Fruit fly (Drosophila melanogaster) whole organism, embryonic: ENCODE results near the gene CG34181.

ENCODE experiments used
- Atf3 ChIP-seq: fragments of 200-800 bp; sonication (Bioruptor generic); optimal IDR thresholded peaks from 3 replicates; lab custom pipeline; 2016; ENCODE audit warnings: missing biosample characterization, missing genetic modification characterization
- CG13424 ChIP-seq: fragments of 200-800 bp; sonication (Bioruptor generic); optimal IDR thresholded peaks from 2 replicates; lab custom pipeline; 2019; ENCODE audit warnings: missing biosample characterization, mild to moderate bottlenecking, missing genetic modification characterization, moderate library complexity
- CG14014 ChIP-seq: fragments of 200-800 bp; sonication (Bioruptor generic); IDR thresholded peaks from 2 replicates; pipeline ENCODE4 v1.3.6; 2022; ENCODE audit warnings: missing biosample characterization, missing genetic modification characterization
- CG17359 ChIP-seq: fragments of 200-800 bp; sonication (Bioruptor generic); optimal IDR thresholded peaks from 3 replicates; lab custom pipeline; 2018; ENCODE audit warnings: missing biosample characterization, mild to moderate bottlenecking, missing genetic modification characterization, moderate library complexity
- CG2129 ChIP-seq: fragments of 200-800 bp; sonication (Bioruptor generic); IDR thresholded peaks from 2 replicates; pipeline ENCODE4 v1.3.6; 2022; ENCODE audit warnings: missing biosample characterization, missing genetic modification characterization; ENCODE audit not compliant: partially characterized antibody
- CG31441 ChIP-seq: fragments of 200-800 bp; sonication (Bioruptor generic); IDR thresholded peaks from 2 replicates; pipeline ENCODE4 v1.3.6; 2022; ENCODE audit warnings: missing biosample characterization, missing genetic modification characterization
- CG3995 ChIP-seq: fragments of 200-800 bp; sonication (Bioruptor generic); optimal IDR thresholded peaks from 3 replicates; lab custom pipeline; 2016; ENCODE audit warnings: missing biosample characterization, missing genetic modification characterization
- CG4617 ChIP-seq: fragments of 200-800 bp; sonication (Bioruptor generic); optimal IDR thresholded peaks from 3 replicates; lab custom pipeline; 2016; ENCODE audit warnings: missing biosample characterization, missing genetic modification characterization, borderline replicate concordance
- CG6813 ChIP-seq: fragments of 200-800 bp; sonication (Bioruptor generic); optimal IDR thresholded peaks from 2 replicates; lab custom pipeline; 2017; ENCODE audit warnings: missing biosample characterization, missing genetic modification characterization, mild to moderate bottlenecking, moderate library complexity, missing genetic modification reagents
- CG7987 ChIP-seq: fragments of 200-800 bp; sonication (Bioruptor generic); optimal IDR thresholded peaks from 2 replicates; lab custom pipeline; 2018; ENCODE audit warnings: missing biosample characterization, mild to moderate bottlenecking, missing genetic modification characterization, moderate library complexity
- CG8089 ChIP-seq: fragments of 200-800 bp; sonication (Bioruptor generic); optimal IDR thresholded peaks from 3 replicates; lab custom pipeline; 2016; ENCODE audit warnings: missing biosample characterization, missing genetic modification characterization
- CG8281 ChIP-seq: fragments of 200-800 bp; sonication (Bioruptor generic); optimal IDR thresholded peaks from 2 replicates; lab custom pipeline; 2018; ENCODE audit warnings: missing biosample characterization, mild to moderate bottlenecking, missing genetic modification characterization, moderate library complexity
- CG8290 ChIP-seq, 3 experiments: fragments of 200-800 bp; sonication (Bioruptor generic); optimal IDR thresholded peaks; 2 replicates each; lab custom pipeline; 2016 to 2019; ENCODE audit warnings: missing biosample characterization in 3 of 3, missing genetic modification characterization in 3 of 3, mild to moderate bottlenecking in 2 of 3, moderate library complexity in 1 of 3
- CG9437 ChIP-seq: fragments of 200-800 bp; sonication (Bioruptor generic); optimal IDR thresholded peaks from 2 replicates; lab custom pipeline; 2018; ENCODE audit warnings: missing biosample characterization, mild to moderate bottlenecking, missing genetic modification characterization
- D ChIP-seq, 2 experiments: fragments of 200-800 bp in 1 of 2; fragments of >200 bp in 1 of 2; sonication (Bioruptor generic) in 1 of 2; optimal IDR thresholded peaks; 2 replicates in 1 of 2; 3 replicates in 1 of 2; lab custom pipeline; 2017; ENCODE audit warnings: mild to moderate bottlenecking in 1 of 2, missing biosample characterization in 1 of 2, missing genetic modification characterization in 1 of 2, missing genetic modification reagents in 1 of 2
- Dip2 ChIP-seq: fragments of 200-800 bp; sonication (Bioruptor generic); IDR thresholded peaks from 2 replicates; pipeline ENCODE4 v1.3.6; 2022; ENCODE audit warnings: missing biosample characterization, missing genetic modification characterization
- Eip74EF ChIP-seq, 2 experiments: fragments of 200-800 bp in 1 of 2; fragments of >200 bp in 1 of 2; sonication (Bioruptor generic) in 1 of 2; optimal IDR thresholded peaks; 2 replicates each; lab custom pipeline; 2017 to 2019; ENCODE audit warnings: missing biosample characterization in 2 of 2, missing genetic modification characterization in 2 of 2, mild to moderate bottlenecking in 1 of 2, moderate library complexity in 1 of 2
- Fer2 ChIP-seq: fragments of 200-800 bp; sonication (Bioruptor generic); optimal IDR thresholded peaks from 2 replicates; lab custom pipeline; 2018; ENCODE audit warnings: missing biosample characterization, mild to moderate bottlenecking, missing genetic modification characterization, moderate library complexity
- Gsc ChIP-seq: fragments of 200-800 bp; sonication (Bioruptor generic); IDR thresholded peaks from 2 replicates; pipeline ENCODE4 v1.3.6; 2022; ENCODE audit warnings: missing biosample characterization, missing genetic modification characterization
- HHEX ChIP-seq: fragments of 200-800 bp; sonication (Bioruptor generic); optimal IDR thresholded peaks from 3 replicates; lab custom pipeline; 2017; ENCODE audit warnings: missing biosample characterization, mild to moderate bottlenecking, missing genetic modification characterization, missing genetic modification reagents
- Opbp ChIP-seq: fragments of 200-800 bp; sonication (Bioruptor generic); IDR thresholded peaks from 3 replicates; pipeline ENCODE4 v1.3.6; 2022; ENCODE audit warnings: missing biosample characterization, missing genetic modification characterization; ENCODE audit not compliant: partially characterized antibody
- Optix ChIP-seq: fragments of 200-800 bp; sonication (Bioruptor generic); IDR thresholded peaks from 3 replicates; pipeline ENCODE4 v1.3.6; 2022; ENCODE audit warnings: missing biosample characterization, missing genetic modification characterization
- ab ChIP-seq: fragments of 200-800 bp; sonication (Bioruptor generic); optimal IDR thresholded peaks from 2 replicates; lab custom pipeline; 2016; ENCODE audit warnings: missing biosample characterization, missing genetic modification characterization
- abd-A ChIP-seq: fragments of 200-800 bp; sonication (Bioruptor generic); optimal IDR thresholded peaks from 3 replicates; lab custom pipeline; 2019; ENCODE audit warnings: missing biosample characterization, mild to moderate bottlenecking, missing genetic modification characterization, moderate library complexity
- aop ChIP-seq: fragments of 200-800 bp; sonication (Bioruptor generic); IDR thresholded peaks from 2 replicates; pipeline ENCODE4 v1.3.6; 2022; ENCODE audit warnings: missing biosample characterization, missing genetic modification characterization
- br ChIP-seq: fragments of >200 bp; optimal IDR thresholded peaks from 2 replicates; lab custom pipeline; 2017
- chif ChIP-seq, 2 experiments: fragments of 200-800 bp; sonication (Bioruptor generic); optimal IDR thresholded peaks; 3 replicates each; lab custom pipeline; 2016; ENCODE audit warnings: missing biosample characterization in 2 of 2, missing genetic modification characterization in 2 of 2
- chm ChIP-seq: fragments of 200-800 bp; sonication (Bioruptor generic); IDR thresholded peaks from 2 replicates; pipeline ENCODE4 v1.3.6; 2022; ENCODE audit warnings: missing biosample characterization, missing genetic modification characterization
- ems ChIP-seq: fragments of 200-800 bp; sonication (Bioruptor generic); optimal IDR thresholded peaks from 3 replicates; lab custom pipeline; 2016; ENCODE audit warnings: missing biosample characterization, missing genetic modification characterization
- fd102C ChIP-seq: fragments of 200-800 bp; sonication (Bioruptor generic); optimal IDR thresholded peaks from 2 replicates; lab custom pipeline; 2018; ENCODE audit warnings: missing biosample characterization, mild to moderate bottlenecking, missing genetic modification characterization, moderate library complexity
- fd64A ChIP-seq: fragments of 200-800 bp; sonication (Bioruptor generic); optimal IDR thresholded peaks from 3 replicates; lab custom pipeline; 2018; ENCODE audit warnings: missing biosample characterization, mild to moderate bottlenecking, missing genetic modification characterization
- fd96Cb ChIP-seq: fragments of 200-800 bp; sonication (Bioruptor generic); optimal IDR thresholded peaks from 2 replicates; lab custom pipeline; 2018; ENCODE audit warnings: missing biosample characterization, mild to moderate bottlenecking, missing genetic modification characterization, moderate library complexity
- gem ChIP-seq: fragments of 200-800 bp; sonication (Bioruptor generic); optimal IDR thresholded peaks from 2 replicates; lab custom pipeline; 2019; ENCODE audit warnings: missing biosample characterization, mild to moderate bottlenecking, missing genetic modification characterization, moderate library complexity
- gsb ChIP-seq: fragments of 200-800 bp; sonication (Bioruptor generic); IDR thresholded peaks from 2 replicates; pipeline ENCODE4 v1.3.6; 2022; ENCODE audit warnings: missing biosample characterization, missing genetic modification characterization
- ind ChIP-seq: fragments of 200-800 bp; sonication (Bioruptor generic); optimal IDR thresholded peaks from 3 replicates; lab custom pipeline; 2016; ENCODE audit warnings: missing biosample characterization, missing genetic modification characterization
- ken ChIP-seq: fragments of 200-800 bp; sonication (Bioruptor generic); IDR thresholded peaks from 3 replicates; pipeline ENCODE4 v1.3.6; 2022; ENCODE audit warnings: missing biosample characterization, missing genetic modification characterization
- mirr ChIP-seq: fragments of 200-800 bp; sonication (Bioruptor generic); optimal IDR thresholded peaks from 3 replicates; lab custom pipeline; 2018; ENCODE audit warnings: missing biosample characterization, mild to moderate bottlenecking, missing genetic modification characterization
- mld ChIP-seq: fragments of 200-800 bp; sonication (Bioruptor generic); IDR thresholded peaks from 3 replicates; pipeline ENCODE4 v1.3.6; 2022; ENCODE audit warnings: missing biosample characterization, missing genetic modification characterization; ENCODE audit not compliant: partially characterized antibody
- onecut ChIP-seq: fragments of 200-800 bp; sonication (Bioruptor generic); IDR thresholded peaks from 2 replicates; pipeline ENCODE4 v1.3.6; 2022; ENCODE audit warnings: missing biosample characterization, missing genetic modification characterization
- phol ChIP-seq: fragments of 200-800 bp; sonication (Bioruptor generic); optimal IDR thresholded peaks from 3 replicates; lab custom pipeline; 2018; ENCODE audit warnings: missing biosample characterization, mild to moderate bottlenecking, missing genetic modification characterization, moderate library complexity
- shn ChIP-seq: fragments of 200-800 bp; sonication (Bioruptor generic); optimal IDR thresholded peaks from 3 replicates; lab custom pipeline; 2016; ENCODE audit warnings: missing biosample characterization, missing genetic modification characterization
- sima ChIP-seq: fragments of 200-800 bp; sonication (Bioruptor generic); optimal IDR thresholded peaks from 2 replicates; lab custom pipeline; 2016; ENCODE audit warnings: missing biosample characterization, missing genetic modification characterization
- tin ChIP-seq: fragments of 200-800 bp; sonication (Bioruptor generic); optimal IDR thresholded peaks from 3 replicates; lab custom pipeline; 2016; ENCODE audit warnings: missing biosample characterization, missing genetic modification characterization
- tll ChIP-seq, 2 experiments: fragments of 200-800 bp in 1 of 2; fragments of >200 bp in 1 of 2; sonication (Bioruptor generic) in 1 of 2; optimal IDR thresholded peaks; 2 replicates each; lab custom pipeline; 2017 to 2019; ENCODE audit warnings: missing biosample characterization in 2 of 2, missing genetic modification characterization in 2 of 2, mild to moderate bottlenecking in 1 of 2, moderate library complexity in 1 of 2
- unpg ChIP-seq: fragments of 200-800 bp; sonication (Bioruptor generic); optimal IDR thresholded peaks from 3 replicates; lab custom pipeline; 2018; ENCODE audit warnings: missing biosample characterization, mild to moderate bottlenecking, missing genetic modification characterization, moderate library complexity
- vfl ChIP-seq: fragments of 200-800 bp; sonication (Bioruptor generic); optimal IDR thresholded peaks from 2 replicates; lab custom pipeline; 2016; ENCODE audit warnings: missing biosample characterization, missing genetic modification characterization
- wdn ChIP-seq: fragments of 200-800 bp; sonication (Bioruptor generic); IDR thresholded peaks from 2 replicates; pipeline ENCODE4 v1.3.6; 2022; ENCODE audit warnings: missing biosample characterization, missing genetic modification characterization
- zen ChIP-seq: fragments of 200-800 bp; sonication (Bioruptor generic); optimal IDR thresholded peaks from 3 replicates; lab custom pipeline; 2018; ENCODE audit warnings: missing biosample characterization, mild to moderate bottlenecking, missing genetic modification characterization, moderate library complexity

CG34181 gene

DNA sequence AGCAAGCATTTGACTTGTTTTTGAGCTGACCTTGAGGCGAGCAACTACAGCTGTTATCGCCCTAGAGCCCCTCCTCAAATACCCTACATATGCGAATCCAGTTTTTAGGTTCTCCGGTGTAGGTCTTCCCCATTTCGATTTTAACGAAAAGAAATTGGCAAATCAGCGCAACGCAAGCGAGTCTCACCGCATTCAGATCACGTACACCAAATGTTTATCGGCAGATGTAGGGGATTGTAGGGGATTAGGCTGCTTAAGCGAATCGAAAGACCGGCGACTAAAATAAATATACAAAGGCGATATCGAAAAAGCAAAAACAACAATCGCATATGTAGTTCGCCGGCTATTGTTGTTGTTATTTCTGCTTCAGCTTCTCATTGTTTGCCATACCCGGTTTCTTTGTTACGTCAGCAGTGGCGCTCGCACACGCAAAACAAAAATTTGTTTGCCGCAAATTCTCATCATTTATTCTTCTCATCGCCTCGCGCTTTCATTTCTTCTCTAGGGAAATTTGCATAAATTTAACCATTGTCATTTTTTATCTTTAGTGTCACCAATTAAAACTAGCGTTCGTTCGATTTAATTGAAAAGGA lies 20.7 kb downstream of the CG34181 start (continued):
- TF ChIP-seq D (optimal IDR thresholded peaks at IDR 0.05; lab: Kevin White, UChicago) (no peak), D (GFP tag; optimal IDR thresholded peaks at IDR 0.05; lab: Kevin White, UChicago) (no peak), wdn (GFP tag; lab: Robert Waterston, UW) (peak; percentile 69), ken (GFP tag; lab: Robert Waterston, UW) (0 out of 3 replicates have a peak, but pooled peaks have one; percentile 54), CG4617 (GFP tag; lab: Kevin White, UChicago) (no peak), CG14014 (GFP tag; lab: Robert Waterston, UW) (peak; percentile 69), onecut (GFP tag; lab: Robert Waterston, UW) (no peak), fd64A (GFP tag; lab: Kevin White, UChicago) (no peak), mirr (peak; percentile 69), ems (GFP tag; lab: Kevin White, UChicago) (peak; percentile 59), CG31441 (0 out of 2 replicates have a peak, but pooled peaks have one; percentile 19), Opbp (GFP tag; lab: Robert Waterston, UW) (no peak), phol (peak; percentile 51), fd96Cb (peak; percentile 31), CG13424 (tag; lab: Kevin White, UChicago) (peak; percentile 9), zen (tag; lab: Kevin White, UChicago) (peak; percentile 21), CG8290 (GFP tag; optimal IDR thresholded peaks at IDR 0.05; lab: Kevin White, UChicago) (no peak), CG8290 (tag; optimal IDR thresholded peaks at IDR 0.05; lab: Kevin White, UChicago) (peak in 1 of 2 experiments; percentile 95), vfl (GFP tag; lab: Kevin White, UChicago) (peak; percentile 81), chif (GFP tag; optimal IDR thresholded peaks at IDR 0.05; lab: Kevin White, UChicago) (peak; percentile 59 to 76), Optix (GFP tag; lab: Robert Waterston, UW) (no peak), CG8089 (GFP tag; lab: Kevin White, UChicago) (no peak), CG7987 (peak; percentile 14), chm (GFP tag; lab: Robert Waterston, UW) (no peak; the same call in 1 of the 2 replicates), ab (GFP tag; lab: Kevin White, UChicago) (no peak), CG3995 (GFP tag; lab: Kevin White, UChicago) (peak; percentile 56), br (lab: Kevin White, UChicago) (no peak), HHEX (GFP tag; lab: Kevin White, UChicago) (peak; percentile 60), tin (GFP tag; lab: Kevin White, UChicago) (peak; percentile 54), ind (GFP tag; lab: Kevin White, UChicago) (peak; percentile 86), CG17359 (tag; lab: Kevin White, UChicago) (peak; percentile 43), Eip74EF (GFP tag; optimal IDR thresholded peaks at IDR 0.05; lab: Kevin White, UChicago) (no peak), unpg (GFP tag; lab: Kevin White, UChicago) (peak; percentile 76), abd-A (peak; percentile 25), fd102C (GFP tag; lab: Kevin White, UChicago) (no peak), Dip2 (GFP tag; lab: Robert Waterston, UW) (no peak), Fer2 (tag; lab: Kevin White, UChicago) (no peak), tll (GFP tag; optimal IDR thresholded peaks at IDR 0.05; lab: Kevin White, UChicago) (no peak), sima (GFP tag; lab: Kevin White, UChicago) (no peak), gsb (GFP tag; lab: Robert Waterston, UW) (peak; percentile 69), shn (GFP tag; lab: Kevin White, UChicago) (peak; percentile 86), mld (GFP tag; lab: Robert Waterston, UW) (no peak), CG9437 (peak; percentile 5), gem (tag; lab: Kevin White, UChicago) (peak; percentile 78), CG6813 (GFP tag; lab: Kevin White, UChicago) (peak; percentile 37), CG8281 (tag; lab: Kevin White, UChicago) (peak; percentile 21), Atf3 (GFP tag; lab: Kevin White, UChicago) (peak; percentile 55), aop (GFP tag; lab: Robert Waterston, UW) (peak; percentile 45; the same call in 1 of the 2 replicates), Gsc (no peak), CG2129 (GFP tag; lab: Robert Waterston, UW) (no peak)
